4 worm cellular contexts compared by ENCODE assay signal in genomic region chrIII:13423414-13423813, ce11.
TF ChIP-seq lines count a peak whose summit lies in the region.

Gene exo-1, plus strand, starts transcription at chrIII:13423514.

TF ChIP-seq in whole organism, L1 larva, 84 proteins besides CTCF, POLR2A, EP300 and RAD21 (continued from another document):
- TF ChIP-seq irx-1 (tag; optimal IDR thresholded peaks at IDR 0.05; lab: Kevin White, UChicago) = no peak

TF ChIP-seq in whole organism, L2 larva, 48 proteins besides CTCF, POLR2A, EP300 and RAD21 (continued from another document):
- TF ChIP-seq nhr-237 (tag; optimal IDR thresholded peaks at IDR 0.05; lab: Kevin White, UChicago) (no peak), nhr-21 (tag; optimal IDR thresholded peaks at IDR 0.05; lab: Kevin White, UChicago) (no peak), lin-39 (tag; optimal IDR thresholded peaks at IDR 0.05; lab: Kevin White, UChicago) (no peak)

TF ChIP-seq in whole organism, L3 larva, 47 proteins besides CTCF, POLR2A, EP300 and RAD21 (continued from another document):
- TF ChIP-seq pqm-1 (tag; optimal IDR thresholded peaks at IDR 0.05; lab: Kevin White, UChicago) (peak; percentile 70), nhr-76 (tag; optimal IDR thresholded peaks at IDR 0.05; lab: Kevin White, UChicago) (no peak)

TF ChIP-seq in whole organism, L4 larva, 104 proteins besides CTCF, POLR2A, EP300 and RAD21 (continued from another document):
- no peak for TF ChIP-seq ztf-7 (tag; optimal IDR thresholded peaks at IDR 0.05; lab: Kevin White, UChicago)
- TF ChIP-seq duxl-1 (tag; optimal IDR thresholded peaks at IDR 0.05; lab: Kevin White, UChicago; ENCODE audit: poor library complexity) = no peak
- TF ChIP-seq vab-7 (GFP tag; IDR thresholded peaks at IDR 0.05; lab: Robert Waterston, UW) = peak; percentile 28; the same call in 1 of the 2 replicates
- peak in 1 of 2 experiments; percentile 82 for TF ChIP-seq hif-1 (tag; optimal IDR thresholded peaks at IDR 0.05; lab: Kevin White, UChicago)
- TF ChIP-seq tra-1 (GFP tag; IDR thresholded peaks at IDR 0.05; lab: Robert Waterston, UW) = no peak
- no peak for TF ChIP-seq F44E2.7 (GFP tag; IDR thresholded peaks at IDR 0.05; lab: Robert Waterston, UW)
- no peak for TF ChIP-seq T26A8.4 (GFP tag; IDR thresholded peaks at IDR 0.05; lab: Robert Waterston, UW)
- TF ChIP-seq ztf-11 (tag; optimal IDR thresholded peaks at IDR 0.05; lab: Kevin White, UChicago) = no peak
- TF ChIP-seq pqm-1 (tag; optimal IDR thresholded peaks at IDR 0.05; lab: Kevin White, UChicago) = peak; percentile 52
- TF ChIP-seq egl-43 (GFP tag; IDR thresholded peaks at IDR 0.05; lab: Robert Waterston, UW) = no peak
- TF ChIP-seq pha-4 (GFP tag; IDR thresholded peaks at IDR 0.05; lab: Robert Waterston, UW) = no peak
- TF ChIP-seq pha-4 (tag; optimal IDR thresholded peaks at IDR 0.05; lab: Kevin White, UChicago) = no peak
- TF ChIP-seq nhr-111 (GFP tag; optimal IDR thresholded peaks at IDR 0.05; lab: Kevin White, UChicago) = no peak
- no peak for TF ChIP-seq Y105C5A.15 (GFP tag; IDR thresholded peaks at IDR 0.05; lab: Robert Waterston, UW)
- no peak for TF ChIP-seq cey-2 (tag; optimal IDR thresholded peaks at IDR 0.05; lab: Kevin White, UChicago; ENCODE audit: borderline replicate concordance, insufficient read depth)
- no peak for TF ChIP-seq egl-27 (tag; optimal IDR thresholded peaks at IDR 0.05; lab: Kevin White, UChicago)
- no peak for TF ChIP-seq hmg-1.1 (GFP tag; IDR thresholded peaks at IDR 0.05; lab: Robert Waterston, UW)
- TF ChIP-seq T20F7.1 (GFP tag; optimal IDR thresholded peaks at IDR 0.05; lab: Kevin White, UChicago) = no peak
- no peak for TF ChIP-seq F49E8.2 (tag; optimal IDR thresholded peaks at IDR 0.05; lab: Kevin White, UChicago; ENCODE audit: borderline replicate concordance)
- no peak for TF ChIP-seq daf-19 (GFP tag; conservative IDR thresholded peaks at IDR 0.05; lab: Robert Waterston, UW)
- no peak for TF ChIP-seq R02D3.7 (tag; optimal IDR thresholded peaks at IDR 0.05; lab: Kevin White, UChicago)
- no peak; the same call in 1 of the 2 replicates for TF ChIP-seq dmd-6 (GFP tag; IDR thresholded peaks at IDR 0.05; lab: Robert Waterston, UW)
- peak; percentile 82 for TF ChIP-seq nhr-28 (tag; optimal IDR thresholded peaks at IDR 0.05; lab: Kevin White, UChicago)
- peak; percentile 87 for TF ChIP-seq unc-130 (GFP tag; optimal IDR thresholded peaks at IDR 0.05; lab: Kevin White, UChicago)
- peak; percentile 74 for TF ChIP-seq nhr-6 (tag; optimal IDR thresholded peaks at IDR 0.05; lab: Kevin White, UChicago)
- TF ChIP-seq ceh-28 (tag; optimal IDR thresholded peaks at IDR 0.05; lab: Kevin White, UChicago) = no peak
- peak; percentile 94 for TF ChIP-seq lin-38 (GFP tag; IDR thresholded peaks at IDR 0.05; lab: Robert Waterston, UW)
- no peak for TF ChIP-seq F10B5.3 (tag; optimal IDR thresholded peaks at IDR 0.05; lab: Kevin White, UChicago)
- no peak for TF ChIP-seq lin-15B (tag; optimal IDR thresholded peaks at IDR 0.05; lab: Kevin White, UChicago)
- TF ChIP-seq ZK546.5 (tag; optimal IDR thresholded peaks at IDR 0.05; lab: Kevin White, UChicago) = no peak
- no peak for TF ChIP-seq snpc-4 (tag; optimal IDR thresholded peaks at IDR 0.05; lab: Kevin White, UChicago)
- TF ChIP-seq zfp-3 (GFP tag; conservative IDR thresholded peaks at IDR 0.05; lab: Robert Waterston, UW) = no peak
- TF ChIP-seq nhr-77 (tag; optimal IDR thresholded peaks at IDR 0.05; lab: Kevin White, UChicago) = peak; percentile 94
- TF ChIP-seq hlh-30 (tag; optimal IDR thresholded peaks at IDR 0.05; lab: Kevin White, UChicago; ENCODE audit: insufficient read depth) = peak; percentile 54
- TF ChIP-seq sdz-12 (GFP tag; optimal IDR thresholded peaks at IDR 0.05; lab: Kevin White, UChicago) = no peak
- no peak for TF ChIP-seq fos-1 (tag; optimal IDR thresholded peaks at IDR 0.05; lab: Kevin White, UChicago)
- TF ChIP-seq madf-9 (GFP tag; conservative IDR thresholded peaks at IDR 0.05; lab: Robert Waterston, UW) = no peak
- 0 out of 2 replicates have a peak, but pooled peaks have one; percentile 20 for TF ChIP-seq D1046.2 (GFP tag; IDR thresholded peaks at IDR 0.05; lab: Robert Waterston, UW)
- TF ChIP-seq zip-11 (GFP tag; IDR thresholded peaks at IDR 0.05; lab: Robert Waterston, UW) = no peak
- no peak for TF ChIP-seq nhr-237 (tag; optimal IDR thresholded peaks at IDR 0.05; lab: Kevin White, UChicago)
- TF ChIP-seq hlh-11 (tag; optimal IDR thresholded peaks at IDR 0.05; lab: Kevin White, UChicago) = no peak
- no peak for TF ChIP-seq unc-39 (tag; optimal IDR thresholded peaks at IDR 0.05; lab: Kevin White, UChicago)
- TF ChIP-seq lin-1 (GFP tag; IDR thresholded peaks at IDR 0.05; lab: Robert Waterston, UW) = no peak
- no peak for TF ChIP-seq nhr-10 (tag; optimal IDR thresholded peaks at IDR 0.05; lab: Kevin White, UChicago)
- TF ChIP-seq dmd-9 (GFP tag; IDR thresholded peaks at IDR 0.05; lab: Robert Waterston, UW) = no peak
- no peak for TF ChIP-seq ces-1 (GFP tag; optimal IDR thresholded peaks at IDR 0.05; lab: Kevin White, UChicago)
- no peak for TF ChIP-seq nhr-41 (GFP tag; IDR thresholded peaks at IDR 0.05; lab: Robert Waterston, UW)
- peak; percentile 86 for TF ChIP-seq dpl-1 (GFP tag; optimal IDR thresholded peaks at IDR 0.05; lab: Kevin White, UChicago)
- TF ChIP-seq Y5F2A.4 (GFP tag; optimal IDR thresholded peaks at IDR 0.05; lab: Kevin White, UChicago) = no peak
- no peak for TF ChIP-seq ZK337.2 (GFP tag; IDR thresholded peaks at IDR 0.05; lab: Robert Waterston, UW)
- no peak for TF ChIP-seq aly-2 (tag; optimal IDR thresholded peaks at IDR 0.05; lab: Kevin White, UChicago)
- TF ChIP-seq F37D6.2 (tag; optimal IDR thresholded peaks at IDR 0.05; lab: Kevin White, UChicago) = no peak
- TF ChIP-seq php-3 (GFP tag; IDR thresholded peaks at IDR 0.05; lab: Robert Waterston, UW) = no peak
- no peak for TF ChIP-seq lin-29 (GFP tag; IDR thresholded peaks at IDR 0.05; lab: Robert Waterston, UW)
- TF ChIP-seq nhr-11 (tag; optimal IDR thresholded peaks at IDR 0.05; lab: Kevin White, UChicago) = peak; percentile 51
- TF ChIP-seq ceh-20 (GFP tag; IDR thresholded peaks at IDR 0.05; lab: Robert Waterston, UW) = no peak
- TF ChIP-seq arid-1 (GFP tag; conservative IDR thresholded peaks at IDR 0.05; lab: Robert Waterston, UW) = no peak
- TF ChIP-seq rbr-2 (tag; optimal IDR thresholded peaks at IDR 0.05; lab: Kevin White, UChicago) = no peak
- no peak for TF ChIP-seq zfp-2 (tag; optimal IDR thresholded peaks at IDR 0.05; lab: Kevin White, UChicago)
